Worm (Caenorhabditis elegans) whole organism, L1 larva: ENCODE results near the gene C48D5.3.

Source experiments
- C34B4.2 ChIP-seq: sonication (generic microtip); optimal IDR thresholded peaks from 2 replicates; lab custom pipeline; 2017; ENCODE audit warnings: mild to moderate bottlenecking, missing genetic modification characterization, missing compliant biosample characterization
- Y116A8C.19 ChIP-seq: sonication (generic microtip); optimal IDR thresholded peaks from 2 replicates; lab custom pipeline; 2016; ENCODE audit warnings: missing compliant biosample characterization, missing genetic modification characterization, borderline replicate concordance
- blmp-1 ChIP-seq: fragments of 150-350 bp; optimal IDR thresholded peaks from 2 replicates; lab custom pipeline; 2014; ENCODE audit warnings: missing biosample characterization, missing genetic modification characterization
- ces-1 ChIP-seq: fragments of 150-350 bp; optimal IDR thresholded peaks from 2 replicates; lab custom pipeline; 2014; ENCODE audit warnings: missing biosample characterization, missing genetic modification reagents, missing genetic modification characterization
- dsc-1 ChIP-seq: sonication (generic microtip); optimal IDR thresholded peaks from 2 replicates; lab custom pipeline; 2016; ENCODE audit warnings: mild to moderate bottlenecking, missing genetic modification characterization, missing compliant biosample characterization
- efl-1 ChIP-seq, 4 experiments: fragments of 150-350 bp; optimal IDR thresholded peaks in 3 of 4; peaks in 1 of 4; 1 replicate in 1 of 4; 2 replicates in 3 of 4; lab custom pipeline; 2014; ENCODE audit warnings: missing biosample characterization in 2 of 4, missing genetic modification characterization in 2 of 4, missing genetic modification reagents in 2 of 4
- egl-27 ChIP-seq, 2 experiments: fragments of 150-350 bp in 1 of 2; sonication (generic microtip); optimal IDR thresholded peaks; 3 replicates each; lab custom pipeline; 2017 to 2018; ENCODE audit warnings: missing biosample characterization in 2 of 2, missing genetic modification characterization in 2 of 2, missing genetic modification reagents in 2 of 2
- ets-5 ChIP-seq: fragments of 200-800 bp; sonication (Bioruptor generic); IDR thresholded peaks from 2 replicates; pipeline ENCODE4 v1.3.6; 2022; ENCODE audit warnings: missing genetic modification characterization, missing compliant biosample characterization
- fkh-8 ChIP-seq: sonication (generic microtip); optimal IDR thresholded peaks from 2 replicates; lab custom pipeline; 2016; ENCODE audit warnings: mild to moderate bottlenecking, missing genetic modification characterization, missing compliant biosample characterization
- grh-1 ChIP-seq: fragments of 200-800 bp; sonication (Bioruptor generic); IDR thresholded peaks from 2 replicates; pipeline ENCODE4 v1.3.6; 2022; ENCODE audit warnings: missing genetic modification reagents, missing genetic modification characterization, missing compliant biosample characterization
- hpl-2 ChIP-seq: fragments of 150-350 bp; optimal IDR thresholded peaks from 2 replicates; lab custom pipeline; 2014; ENCODE audit warnings: missing biosample characterization, missing genetic modification reagents, missing genetic modification characterization
- irx-1 ChIP-seq: sonication (generic microtip); optimal IDR thresholded peaks from 2 replicates; lab custom pipeline; 2016; ENCODE audit warnings: missing genetic modification characterization, missing compliant biosample characterization
- jun-1 ChIP-seq: fragments of 150-350 bp; optimal IDR thresholded peaks from 2 replicates; lab custom pipeline; 2014; ENCODE audit warnings: missing biosample characterization, missing genetic modification reagents, missing genetic modification characterization
- lin-13 ChIP-seq: fragments of 150-350 bp; optimal IDR thresholded peaks from 2 replicates; lab custom pipeline; 2014; ENCODE audit warnings: missing biosample characterization, missing genetic modification reagents, missing genetic modification characterization
- lin-14 ChIP-seq: fragments of 200-800 bp; sonication (Bioruptor generic); optimal IDR thresholded peaks from 2 replicates; lab custom pipeline; 2018; ENCODE audit warnings: mild to moderate bottlenecking, missing genetic modification characterization, moderate library complexity, missing compliant biosample characterization
- lin-35 ChIP-seq, 2 experiments: fragments of 150-350 bp; optimal IDR thresholded peaks; 2 replicates each; lab custom pipeline; 2014; ENCODE audit warnings: missing biosample characterization in 2 of 2, missing genetic modification characterization in 2 of 2, missing genetic modification reagents in 2 of 2
- mdl-1 ChIP-seq, 2 experiments: fragments of 150-350 bp; optimal IDR thresholded peaks; 2 replicates each; lab custom pipeline; 2014 to 2017; ENCODE audit warnings: missing biosample characterization in 2 of 2, missing genetic modification characterization in 2 of 2, inconsistent platforms in 1 of 2
- mep-1 ChIP-seq: fragments of 150-350 bp; optimal IDR thresholded peaks from 2 replicates; lab custom pipeline; 2014; ENCODE audit warnings: missing biosample characterization, missing genetic modification characterization
- nhr-11 ChIP-seq: fragments of 150-350 bp; optimal IDR thresholded peaks from 2 replicates; lab custom pipeline; 2014; ENCODE audit warnings: missing biosample characterization, missing genetic modification characterization
- nhr-19 ChIP-seq: fragments of 200-800 bp; sonication (Bioruptor generic); conservative IDR thresholded peaks from 2 replicates; pipeline ENCODE4 v1.3.6; 2022; ENCODE audit warnings: missing genetic modification characterization, missing compliant biosample characterization
- nhr-237 ChIP-seq: fragments of 150-350 bp; optimal IDR thresholded peaks from 2 replicates; lab custom pipeline; 2014; ENCODE audit warnings: missing biosample characterization, missing genetic modification characterization
- nhr-71 ChIP-seq: sonication (generic microtip); optimal IDR thresholded peaks from 2 replicates; lab custom pipeline; 2016; ENCODE audit warnings: mild to moderate bottlenecking, missing genetic modification characterization, moderate library complexity, missing compliant biosample characterization
- nhr-85 ChIP-seq: sonication (generic microtip); peaks from one replicate; lab custom pipeline; 2016; ENCODE audit warnings: missing genetic modification characterization, inconsistent platforms, missing compliant biosample characterization
- pag-3 ChIP-seq: sonication (generic microtip); optimal IDR thresholded peaks from 2 replicates; lab custom pipeline; 2017; ENCODE audit warnings: missing genetic modification characterization, mild to moderate bottlenecking, missing compliant biosample characterization, antibody characterized with exemption, borderline replicate concordance; ENCODE audit not compliant: insufficient read depth
- pax-3 ChIP-seq: fragments of 200-800 bp; sonication (Bioruptor generic); optimal IDR thresholded peaks from 2 replicates; lab custom pipeline; 2018; ENCODE audit warnings: mild to moderate bottlenecking, missing genetic modification characterization, moderate library complexity, missing compliant biosample characterization
- rnt-1 ChIP-seq: sonication (generic microtip); optimal IDR thresholded peaks from 2 replicates; lab custom pipeline; 2016; ENCODE audit warnings: mild to moderate bottlenecking, missing genetic modification characterization, moderate library complexity, missing compliant biosample characterization
- skn-1 ChIP-seq: fragments of 150-350 bp; optimal IDR thresholded peaks from 2 replicates; lab custom pipeline; 2014; ENCODE audit warnings: missing biosample characterization, missing genetic modification characterization
- snpc-4 ChIP-seq: fragments of 150-350 bp; optimal IDR thresholded peaks from 2 replicates; lab custom pipeline; 2014; ENCODE audit warnings: missing biosample characterization, missing genetic modification characterization
- snu-23 ChIP-seq: sonication (generic microtip); optimal IDR thresholded peaks from 2 replicates; lab custom pipeline; 2016; ENCODE audit warnings: missing genetic modification characterization, missing compliant biosample characterization
- sup-37 ChIP-seq: fragments of 200-800 bp; sonication (Bioruptor generic); optimal IDR thresholded peaks from 2 replicates; lab custom pipeline; 2018; ENCODE audit warnings: mild to moderate bottlenecking, missing genetic modification characterization, missing compliant biosample characterization
- swsn-7 ChIP-seq: sonication (generic microtip); optimal IDR thresholded peaks from 2 replicates; lab custom pipeline; 2016; ENCODE audit warnings: missing genetic modification characterization, missing compliant biosample characterization
- tlp-1 ChIP-seq: fragments of 150-350 bp; optimal IDR thresholded peaks from 2 replicates; lab custom pipeline; 2014; ENCODE audit warnings: missing biosample characterization, missing genetic modification characterization
- unc-62 ChIP-seq: fragments of 150-350 bp; optimal IDR thresholded peaks from 2 replicates; lab custom pipeline; 2014; ENCODE audit warnings: missing biosample characterization, missing genetic modification reagents, missing genetic modification characterization
- unc-86 ChIP-seq: sonication (generic microtip); optimal IDR thresholded peaks from 2 replicates; lab custom pipeline; 2016; ENCODE audit warnings: missing genetic modification characterization, missing compliant biosample characterization
- unc-98 ChIP-seq: fragments of 200-800 bp; sonication (Bioruptor generic); IDR thresholded peaks from 2 replicates; pipeline ENCODE4 v1.3.6; 2022; ENCODE audit warnings: missing genetic modification characterization, missing compliant biosample characterization
- vab-15 ChIP-seq: sonication (generic microtip); optimal IDR thresholded peaks from 2 replicates; lab custom pipeline; 2017; ENCODE audit warnings: missing genotype, mild to moderate bottlenecking, missing genetic modification characterization, missing compliant biosample characterization
- xbp-1 ChIP-seq: sonication (generic microtip); optimal IDR thresholded peaks from 2 replicates; lab custom pipeline; 2016; ENCODE audit warnings: missing genetic modification characterization, missing compliant biosample characterization
- zag-1 ChIP-seq: fragments of 150-350 bp; optimal IDR thresholded peaks from 2 replicates; lab custom pipeline; 2014; ENCODE audit warnings: missing biosample characterization, missing genetic modification characterization
- ztf-11 ChIP-seq, 2 experiments: sonication (generic microtip); optimal IDR thresholded peaks; 2 replicates each; lab custom pipeline; 2016 to 2017; ENCODE audit warnings: missing genetic modification characterization in 2 of 2, missing biosample characterization in 1 of 2, missing compliant biosample characterization in 1 of 2
- ztf-4 ChIP-seq: fragments of 150-350 bp; optimal IDR thresholded peaks from 2 replicates; lab custom pipeline; 2014; ENCODE audit warnings: missing biosample characterization, missing genetic modification characterization

C48D5.3 gene

DNA sequence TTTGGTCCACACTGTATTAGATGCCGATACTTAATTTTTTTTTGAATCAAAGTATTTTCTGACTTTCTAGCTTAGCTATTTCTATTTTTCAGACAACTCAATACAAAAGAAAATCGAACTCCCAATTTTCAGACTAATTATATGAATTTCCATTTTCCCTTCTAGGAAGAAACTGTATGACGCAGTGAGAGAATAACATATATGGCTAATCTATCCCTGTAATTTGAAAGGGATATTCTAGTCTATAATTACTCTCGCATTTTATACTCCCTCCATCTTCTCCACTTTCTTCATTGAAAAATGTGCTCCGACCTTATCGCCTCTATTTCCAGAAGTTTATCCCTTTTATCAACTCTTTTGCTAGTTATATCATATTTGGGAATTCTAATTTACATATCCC, 28.2 kb downstream of the C48D5.3 start, which contains the start of gene C54C6.4:
Gene C54C6.4 (plus strand): TSS at position 301 of the 400 bp plus-strand sequence.
- TF ChIP-seq efl-1 (optimal IDR thresholded peaks at IDR 0.05; lab: Kevin White, UChicago) (no peak), efl-1 (GFP tag; optimal IDR thresholded peaks at IDR 0.05 in 1 of 2; lab: Kevin White, UChicago) (peak in 1 of 2 experiments; percentile 16), blmp-1 (tag; lab: Kevin White, UChicago) (no peak), sup-37 (no peak)

DNA sequence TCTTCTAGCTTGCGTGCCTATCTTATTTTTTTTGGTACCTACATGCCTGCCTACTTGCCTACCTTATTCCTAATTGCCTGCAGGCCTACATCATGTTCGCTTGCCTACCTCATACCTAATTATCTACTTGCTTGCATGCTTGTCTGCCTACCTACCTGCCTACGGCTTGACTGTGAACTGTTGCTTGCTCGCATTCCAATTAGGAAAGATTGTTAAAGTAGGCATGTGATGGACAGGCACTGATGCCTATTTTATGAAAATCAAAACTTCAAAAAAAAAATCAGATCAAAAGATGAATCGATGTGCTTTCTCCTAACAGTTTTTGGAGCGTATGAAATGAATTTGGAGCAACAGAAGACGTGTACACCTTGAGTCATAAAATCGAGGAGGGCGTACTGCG, 31.2 kb downstream of the C48D5.3 start:
- TF ChIP-seq efl-1 (optimal IDR thresholded peaks at IDR 0.05; lab: Kevin White, UChicago) (no peak), efl-1 (GFP tag; optimal IDR thresholded peaks at IDR 0.05 in 1 of 2; lab: Kevin White, UChicago) (peak in 1 of 2 experiments; percentile 69), mdl-1 (tag; optimal IDR thresholded peaks at IDR 0.05; lab: Kevin White, UChicago) (no peak), swsn-7 (tag; lab: Kevin White, UChicago) (no peak)
- TF ChIP-seq, all 84 proteins: peak for 1

DNA sequence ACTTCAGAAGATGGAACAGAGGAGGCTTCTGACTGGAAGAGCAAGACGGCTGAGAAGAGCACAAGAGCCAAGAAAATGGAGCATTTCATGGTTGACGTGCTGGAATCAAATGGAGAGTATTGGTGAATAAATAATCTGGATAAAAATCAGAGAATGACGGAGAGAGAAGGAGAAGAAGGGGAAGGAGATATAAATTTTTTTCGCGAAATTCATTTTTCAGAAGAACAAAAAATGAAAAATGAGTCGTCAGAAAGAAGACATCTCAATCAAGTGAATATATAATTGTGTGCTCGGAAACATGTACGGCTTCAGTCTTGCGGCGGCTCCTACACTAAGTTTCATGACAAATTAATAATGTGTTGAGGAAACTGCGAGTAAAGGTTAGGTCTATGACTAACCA, 31.8 kb downstream of the C48D5.3 start, which contains the start of gene C54C6.5:
Gene C54C6.5 (minus strand): TSS at position 101 of the 400 bp plus-strand sequence.
- no peak for TF ChIP-seq nhr-71 (tag; lab: Kevin White, UChicago)

DNA sequence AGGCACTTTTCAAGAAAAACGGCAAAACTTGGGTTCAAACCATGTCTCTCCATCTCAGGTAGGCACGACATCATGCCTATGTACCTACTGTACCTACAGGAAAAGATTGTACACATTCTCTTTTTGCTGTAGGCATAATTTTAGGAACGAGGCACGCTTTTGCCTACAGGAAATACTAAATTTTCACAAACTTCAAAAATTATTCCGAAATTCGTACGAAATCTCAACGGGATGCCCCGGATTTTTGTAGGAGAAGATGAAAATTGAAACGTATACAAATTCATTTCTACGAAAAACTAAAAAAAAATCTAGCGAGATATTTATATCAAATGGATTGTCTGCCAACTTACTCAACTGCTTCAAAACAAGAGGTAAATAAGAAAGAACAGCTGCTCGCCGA, 33.5 kb downstream of the C48D5.3 start, which contains the start of gene C54C6.11:
Gene C54C6.11 (plus strand): TSS at position 301 of the 400 bp plus-strand sequence.
- TF ChIP-seq blmp-1 (tag; lab: Kevin White, UChicago), result no peak
- TF ChIP-seq mep-1 (tag; lab: Kevin White, UChicago), result no peak
- no peak for TF ChIP-seq lin-35 (GFP tag; optimal IDR thresholded peaks at IDR 0.05; lab: Kevin White, UChicago)
- TF ChIP-seq rnt-1, result no peak
- no peak for TF ChIP-seq nhr-11 (tag; lab: Kevin White, UChicago)
- no peak for TF ChIP-seq tlp-1 (tag; lab: Kevin White, UChicago)
- TF ChIP-seq nhr-19 (GFP tag; lab: Robert Waterston, UW), result no peak
- TF ChIP-seq irx-1 (tag; lab: Kevin White, UChicago), result no peak
- no peak for TF ChIP-seq pax-3 (tag; lab: Kevin White, UChicago)
- TF ChIP-seq snu-23 (GFP tag; lab: Kevin White, UChicago), result no peak
- no peak for TF ChIP-seq dsc-1 (tag; lab: Kevin White, UChicago)

DNA sequence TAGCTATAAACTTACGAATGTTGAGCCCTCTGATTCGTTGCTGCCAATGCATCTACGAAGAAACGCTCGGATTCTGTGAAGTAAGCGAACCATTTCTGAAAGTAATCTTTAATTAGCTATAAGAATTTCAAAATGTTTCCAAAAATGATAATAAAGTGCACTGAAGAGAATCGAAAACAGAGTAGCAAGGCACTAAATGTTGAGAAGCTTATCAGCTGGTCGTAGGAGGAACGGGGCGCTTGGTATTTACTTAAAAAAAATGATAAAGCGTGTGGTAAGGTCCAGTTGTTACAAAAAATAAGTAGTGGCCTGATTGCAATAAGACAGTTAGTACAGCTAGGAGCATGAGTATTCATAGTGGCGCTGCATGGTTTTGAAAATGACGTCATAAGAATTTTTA, 35.2 kb downstream of the C48D5.3 start, which contains the start of gene C54C6.7:
Gene C54C6.7 (minus strand): TSS at position 101 of the 400 bp plus-strand sequence.
- TF ChIP-seq blmp-1 (tag; lab: Kevin White, UChicago) (no peak), nhr-85 (tag; lab: Kevin White, UChicago) (no peak), lin-14 (GFP tag; lab: Kevin White, UChicago) (no peak), unc-86 (tag; lab: Kevin White, UChicago) (no peak), xbp-1 (no peak), lin-13 (GFP tag; lab: Kevin White, UChicago) (no peak), zag-1 (tag; lab: Kevin White, UChicago) (no peak), pag-3 (no peak), jun-1 (tag; lab: Kevin White, UChicago) (no peak)
- TF ChIP-seq, all 84 proteins: peak for 0

DNA sequence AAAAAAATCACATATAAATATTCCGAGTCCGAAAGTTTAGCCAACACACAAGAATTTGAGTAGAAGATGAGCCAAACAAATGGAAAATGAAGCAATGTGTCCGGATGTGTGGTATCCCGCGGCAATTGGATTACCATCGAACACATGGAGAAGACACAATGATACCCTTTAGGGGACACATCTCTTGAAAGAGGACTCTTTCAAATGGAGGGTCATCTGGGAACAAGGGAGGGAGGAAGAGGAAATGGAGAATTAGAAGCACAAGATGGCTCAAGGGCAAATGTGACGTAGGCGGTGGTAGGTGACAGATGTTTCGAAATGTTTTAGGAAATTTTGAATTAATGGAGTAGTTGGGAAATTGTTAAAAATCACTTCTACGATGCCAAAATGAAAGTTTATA, 38.5 kb downstream of the C48D5.3 start:
- no peak for TF ChIP-seq irx-1 (tag; lab: Kevin White, UChicago)
- no peak for TF ChIP-seq unc-62 (GFP tag; lab: Kevin White, UChicago)
- TF ChIP-seq lin-14 (GFP tag; lab: Kevin White, UChicago), result peak; percentile 61
- no peak for TF ChIP-seq C34B4.2
- TF ChIP-seq pax-3 (tag; lab: Kevin White, UChicago), result no peak
- no peak for TF ChIP-seq ets-5
- no peak for TF ChIP-seq rnt-1
- no peak for TF ChIP-seq grh-1
- TF ChIP-seq jun-1 (tag; lab: Kevin White, UChicago), result no peak
- TF ChIP-seq ces-1 (GFP tag; lab: Kevin White, UChicago), result no peak
- no peak for TF ChIP-seq unc-98
- no peak for TF ChIP-seq snpc-4 (tag; lab: Kevin White, UChicago)
- TF ChIP-seq Y116A8C.19, result no peak
- TF ChIP-seq ztf-4 (tag; lab: Kevin White, UChicago), result no peak
- TF ChIP-seq nhr-19 (GFP tag; lab: Robert Waterston, UW), result no peak
- peak in 1 of 2 experiments; percentile 2 for TF ChIP-seq ztf-11 (tag; optimal IDR thresholded peaks at IDR 0.05; lab: Kevin White, UChicago)
- TF ChIP-seq skn-1, result no peak
- TF ChIP-seq lin-35 (GFP tag; optimal IDR thresholded peaks at IDR 0.05; lab: Kevin White, UChicago), result no peak
- no peak for TF ChIP-seq fkh-8 (tag; lab: Kevin White, UChicago)
- TF ChIP-seq hpl-2 (GFP tag; lab: Kevin White, UChicago), result no peak
- peak; percentile 12 for TF ChIP-seq zag-1 (tag; lab: Kevin White, UChicago)
- no peak for TF ChIP-seq vab-15 (tag; lab: Kevin White, UChicago)
- no peak for TF ChIP-seq nhr-237 (tag; lab: Kevin White, UChicago)
- TF ChIP-seq efl-1 (optimal IDR thresholded peaks at IDR 0.05; lab: Kevin White, UChicago), result no peak
- TF ChIP-seq efl-1 (GFP tag; optimal IDR thresholded peaks at IDR 0.05 in 1 of 2; lab: Kevin White, UChicago), result no peak
- TF ChIP-seq egl-27 (tag; optimal IDR thresholded peaks at IDR 0.05; lab: Kevin White, UChicago), result no peak
